Fruit fly (Drosophila melanogaster): ENCODE data around the gene CG33654.

Gene CG33654

dm6 chr3R:9601949-9602348 is 18.9 kb upstream of the CG33654 start:
- TF ChIP-seq Lpt (GFP tag; optimal IDR thresholded peaks at IDR 0.05): no peak
- no peak for TF ChIP-seq salr (GFP tag; optimal IDR thresholded peaks at IDR 0.05)
- no peak for TF ChIP-seq OdsH (GFP tag; optimal IDR thresholded peaks at IDR 0.05)
- no peak for TF ChIP-seq Ets96B (tag; optimal IDR thresholded peaks at IDR 0.05)
- TF ChIP-seq Sox15 (GFP tag; optimal IDR thresholded peaks at IDR 0.05): no peak
- peak in 1 of 2 experiments; percentile 17 for TF ChIP-seq ss (GFP tag; optimal IDR thresholded peaks at IDR 0.05)
- TF ChIP-seq CG7368 (GFP tag; optimal IDR thresholded peaks at IDR 0.05): no peak
- no peak for TF ChIP-seq achi (GFP tag; optimal IDR thresholded peaks at IDR 0.05)
- no peak for TF ChIP-seq Smox (GFP tag; optimal IDR thresholded peaks at IDR 0.05)
- TF ChIP-seq Hr38 (GFP tag; optimal IDR thresholded peaks at IDR 0.05): no peak
- TF ChIP-seq CG4318 (GFP tag; optimal IDR thresholded peaks at IDR 0.05): no peak
- peak; percentile 15 for TF ChIP-seq Eip78C (GFP tag)
- TF ChIP-seq CG1621 (tag; optimal IDR thresholded peaks at IDR 0.05): no peak
- peak; percentile 32 for TF ChIP-seq vri (GFP tag; optimal IDR thresholded peaks at IDR 0.05)
- TF ChIP-seq CG10669 (GFP tag; optimal IDR thresholded peaks at IDR 0.05): no peak
- TF ChIP-seq eg (GFP tag; IDR thresholded peaks at IDR 0.05): no peak
- no peak for TF ChIP-seq Blimp-1 (GFP tag; optimal IDR thresholded peaks at IDR 0.05)

- TF ChIP-seq CG1621 (tag; optimal IDR thresholded peaks at IDR 0.05): peak; percentile 26
- peak; percentile 33 for TF ChIP-seq topi (GFP tag; optimal IDR thresholded peaks at IDR 0.05)
- peak; percentile 44 for TF ChIP-seq CG8632 (GFP tag; optimal IDR thresholded peaks at IDR 0.05)
- TF ChIP-seq CG8319 (GFP tag; optimal IDR thresholded peaks at IDR 0.05): peak; percentile 31
- no peak for TF ChIP-seq Eip93F (GFP tag; optimal IDR thresholded peaks at IDR 0.05)
- no peak for TF ChIP-seq Ets21C (GFP tag; optimal IDR thresholded peaks at IDR 0.05)
- TF ChIP-seq CG34406 (GFP tag; optimal IDR thresholded peaks at IDR 0.05): peak; percentile 47
- peak; percentile 4 for TF ChIP-seq esn (GFP tag; optimal IDR thresholded peaks at IDR 0.05)
- peak; percentile 8 for TF ChIP-seq pdm3 (GFP tag; optimal IDR thresholded peaks at IDR 0.05)
- TF ChIP-seq CG31627 (GFP tag; optimal IDR thresholded peaks at IDR 0.05): no peak
- peak; percentile 83 for TF ChIP-seq fkh (GFP tag; optimal IDR thresholded peaks at IDR 0.05)
- TF ChIP-seq CG10669 (GFP tag; optimal IDR thresholded peaks at IDR 0.05): peak; percentile 46
- TF ChIP-seq CG3919 (GFP tag; optimal IDR thresholded peaks at IDR 0.05): peak; percentile 45
- no peak for TF ChIP-seq CG6854 (GFP tag; optimal IDR thresholded peaks at IDR 0.05)
- peak; percentile 49 for TF ChIP-seq CG3032 (tag; optimal IDR thresholded peaks at IDR 0.05)
- TF ChIP-seq OdsH (GFP tag; optimal IDR thresholded peaks at IDR 0.05): peak; percentile 50
- TF ChIP-seq svp (GFP tag): peak; percentile 72
- peak; percentile 42 for TF ChIP-seq CG11762 (GFP tag; optimal IDR thresholded peaks at IDR 0.05; ENCODE audit: insufficient read depth)
- peak; percentile 36 to 50 for TF ChIP-seq ss (GFP tag; optimal IDR thresholded peaks at IDR 0.05)
- peak; percentile 41 for TF ChIP-seq CG10631 (GFP tag; optimal IDR thresholded peaks at IDR 0.05)
- no peak for TF ChIP-seq Hr38 (GFP tag; optimal IDR thresholded peaks at IDR 0.05)
- TF ChIP-seq vri (GFP tag; optimal IDR thresholded peaks at IDR 0.05): peak; percentile 17
- peak; percentile 56 for TF ChIP-seq CG6808 (GFP tag; optimal IDR thresholded peaks at IDR 0.05)
- TF ChIP-seq Sox15 (GFP tag; optimal IDR thresholded peaks at IDR 0.05): peak; percentile 10
- no peak for TF ChIP-seq CG11294 (GFP tag; IDR thresholded peaks at IDR 0.05)
- no peak for TF ChIP-seq Eip75B (GFP tag; optimal IDR thresholded peaks at IDR 0.05)
- TF ChIP-seq net (GFP tag; optimal IDR thresholded peaks at IDR 0.05): peak; percentile 47
- no peak for TF ChIP-seq fd85E (GFP tag; optimal IDR thresholded peaks at IDR 0.05)
- no peak for TF ChIP-seq Sox14 (GFP tag; optimal IDR thresholded peaks at IDR 0.05)
- peak; percentile 39 for TF ChIP-seq CG6792 (GFP tag; optimal IDR thresholded peaks at IDR 0.05)
- TF ChIP-seq salr (GFP tag; optimal IDR thresholded peaks at IDR 0.05): no peak
- TF ChIP-seq Blimp-1 (GFP tag; optimal IDR thresholded peaks at IDR 0.05): no peak
- 0 out of 3 replicates have a peak, but pooled peaks have one; percentile 29 for TF ChIP-seq eg (GFP tag; IDR thresholded peaks at IDR 0.05)
- TF ChIP-seq Smox (GFP tag; optimal IDR thresholded peaks at IDR 0.05): peak; percentile 21
- no peak for TF ChIP-seq CG6276 (GFP tag; optimal IDR thresholded peaks at IDR 0.05)
- peak; percentile 27 for TF ChIP-seq Sox102F (GFP tag; optimal IDR thresholded peaks at IDR 0.05)
- peak; percentile 18 for TF ChIP-seq fd59A (GFP tag; optimal IDR thresholded peaks at IDR 0.05)
- TF ChIP-seq dac (GFP tag; optimal IDR thresholded peaks at IDR 0.05): no peak
- TF ChIP-seq Hr39 (GFP tag; optimal IDR thresholded peaks at IDR 0.05): no peak
- TF ChIP-seq Gug (GFP tag; IDR thresholded peaks at IDR 0.05): no peak
- TF ChIP-seq CG7368 (GFP tag; optimal IDR thresholded peaks at IDR 0.05): peak; percentile 4
- TF ChIP-seq CG16779 (tag; optimal IDR thresholded peaks at IDR 0.05): peak; percentile 36
- TF ChIP-seq CG9139 (GFP tag; optimal IDR thresholded peaks at IDR 0.05): peak; percentile 51
Measured at dm6 chr3R:9600558-9600959, 17.5 kb upstream of the CG33654 start.

All from whole organism, prepupa.